Worm (Caenorhabditis elegans): Measurements from ENCODE around the gene C49C3.20.
A peak's percentile ranks its signal among the peaks of the same experiment; 100 is the strongest.

C49C3.20 gene

ce11 chrIV:17292350-17292749 is 23.9 kb downstream of the C49C3.20 start:
- TF ChIP-seq pha-4 (tag; optimal IDR thresholded peaks at IDR 0.05) (no peak), elt-1 (tag; optimal IDR thresholded peaks at IDR 0.05; ENCODE audit: borderline replicate concordance, insufficient read depth) (no peak), nhr-2 (tag; optimal IDR thresholded peaks at IDR 0.05) (no peak), tbx-8 (GFP tag; optimal IDR thresholded peaks at IDR 0.05) (no peak), lin-32 (GFP tag; optimal IDR thresholded peaks at IDR 0.05) (no peak), nhr-28 (tag; optimal IDR thresholded peaks at IDR 0.05) (no peak), unc-62 (GFP tag; optimal IDR thresholded peaks at IDR 0.05) (no peak), unc-120 (tag; optimal IDR thresholded peaks at IDR 0.05; ENCODE audit: poor library complexity, severe bottlenecking) (no peak)

ce11 chrIV:17291629-17292199 is 24.6 kb downstream of the C49C3.20 start, which contains the start of the genes T28F3.11 and slc-17.4:
Gene T28F3.11, minus strand, starts transcription at chrIV:17291679.
Gene slc-17.4, minus strand, starts transcription at chrIV:17291733.
- TF ChIP-seq ces-1 (GFP tag; optimal IDR thresholded peaks at IDR 0.05) (peak; percentile 64), drap-1 (GFP tag; optimal IDR thresholded peaks at IDR 0.05) (no peak)

ce11 chrIV:17287908-17288675 is 28.2 kb downstream of the C49C3.20 start, which contains the start of gene zipt-7.1:
Gene zipt-7.1, minus strand, starts transcription at chrIV:17288139.
- TF ChIP-seq blmp-1 (tag; optimal IDR thresholded peaks at IDR 0.05), result no peak
- no peak for TF ChIP-seq bed-3 (GFP tag; optimal IDR thresholded peaks at IDR 0.05)
- TF ChIP-seq elt-1 (tag; optimal IDR thresholded peaks at IDR 0.05; ENCODE audit: borderline replicate concordance, insufficient read depth), result no peak
- TF ChIP-seq ceh-83 (GFP tag; optimal IDR thresholded peaks at IDR 0.05), result no peak
- no peak for TF ChIP-seq unc-120 (tag; optimal IDR thresholded peaks at IDR 0.05; ENCODE audit: poor library complexity, severe bottlenecking)
- TF ChIP-seq mls-2 (tag; optimal IDR thresholded peaks at IDR 0.05), result no peak
- no peak for TF ChIP-seq drap-1 (GFP tag; optimal IDR thresholded peaks at IDR 0.05)
- no peak for TF ChIP-seq pha-4 (tag; optimal IDR thresholded peaks at IDR 0.05)
- TF ChIP-seq ztf-11 (tag; optimal IDR thresholded peaks at IDR 0.05), result no peak
- no peak for TF ChIP-seq flh-1 (GFP tag; optimal IDR thresholded peaks at IDR 0.05)
- TF ChIP-seq nhr-237 (tag; optimal IDR thresholded peaks at IDR 0.05), result no peak
- no peak for TF ChIP-seq nhr-28 (tag; optimal IDR thresholded peaks at IDR 0.05)
- TF ChIP-seq ceh-39 (tag; optimal IDR thresholded peaks at IDR 0.05), result no peak
- no peak for TF ChIP-seq mep-1 (tag; optimal IDR thresholded peaks at IDR 0.05)
- no peak for TF ChIP-seq hlh-1 (tag; optimal IDR thresholded peaks at IDR 0.05)
- TF ChIP-seq nhr-2 (tag; optimal IDR thresholded peaks at IDR 0.05), result no peak

ce11 chrIV:17285263-17285662 is 31.0 kb downstream of the C49C3.20 start:
- TF ChIP-seq mep-1 (tag; optimal IDR thresholded peaks at IDR 0.05), result no peak
- no peak for TF ChIP-seq elt-3 (tag; optimal IDR thresholded peaks at IDR 0.05)
- peak; percentile 10 for TF ChIP-seq zip-8 (tag; optimal IDR thresholded peaks at IDR 0.05)

ce11 chrIV:17284099-17284498 is 32.2 kb downstream of the C49C3.20 start, which contains the start of gene nra-1:
Gene nra-1, minus strand, starts transcription at chrIV:17284199.
- TF ChIP-seq nhr-237 (tag; optimal IDR thresholded peaks at IDR 0.05), result no peak
- TF ChIP-seq sptf-1 (tag; optimal IDR thresholded peaks at IDR 0.05), result no peak

- TF ChIP-seq ces-1 (GFP tag; optimal IDR thresholded peaks at IDR 0.05) (peak; percentile 22), pha-4 (tag; optimal IDR thresholded peaks at IDR 0.05) (no peak)
Measured at ce11 chrIV:17281060-17282021, 35.0 kb downstream of the C49C3.20 start.

Data from whole organism, mixed stage, embryonic.